Worm (Caenorhabditis elegans) whole organism, mixed stage, embryonic: ENCODE results near the gene irld-55.

Experiments used
- flh-1 ChIP-seq: fragments of 200-800 bp; sonication (Bioruptor generic); optimal IDR thresholded peaks from 2 replicates; lab custom pipeline; 2018; ENCODE audit warnings: mild to moderate bottlenecking, missing genetic modification characterization, moderate library complexity, missing compliant biosample characterization
- lin-13 ChIP-seq: fragments of 150-350 bp; optimal IDR thresholded peaks from 2 replicates; lab custom pipeline; 2014; ENCODE audit warnings: missing biosample characterization, missing genetic modification characterization
- mab-5 ChIP-seq: fragments of 150-350 bp; optimal IDR thresholded peaks from 2 replicates; lab custom pipeline; 2014; ENCODE audit warnings: missing biosample characterization, missing genetic modification characterization
- nhr-12 ChIP-seq: fragments of 150-350 bp; optimal IDR thresholded peaks from 2 replicates; lab custom pipeline; 2014; ENCODE audit warnings: missing biosample characterization, missing genetic modification characterization
- nhr-237 ChIP-seq: fragments of 150-350 bp; optimal IDR thresholded peaks from 2 replicates; lab custom pipeline; 2014; ENCODE audit warnings: missing biosample characterization, missing genetic modification characterization
- unc-39 ChIP-seq: fragments of 150-350 bp; optimal IDR thresholded peaks from 2 replicates; lab custom pipeline; 2014; ENCODE audit warnings: missing biosample characterization, missing genetic modification characterization

- TF ChIP-seq flh-1 (GFP tag; lab: Kevin White, UChicago), result no peak
- TF ChIP-seq unc-39 (tag; lab: Kevin White, UChicago), result no peak
- TF ChIP-seq nhr-237, result no peak
- no peak for TF ChIP-seq nhr-12 (tag; lab: Kevin White, UChicago)
- peak; percentile 7 for TF ChIP-seq lin-13 (tag; lab: Kevin White, UChicago)
- no peak for TF ChIP-seq mab-5 (tag; lab: Kevin White, UChicago)
Observed at ce11 chrIV:14046777-14047176, 26.8 kb downstream of the irld-55 start.
